Fruit fly (Drosophila melanogaster) whole organism, embryonic: ENCODE data around the gene Rbp4.

Source experiments
- C15 ChIP-seq: fragments of 200-800 bp; sonication (Bioruptor generic); IDR thresholded peaks from 3 replicates; pipeline ENCODE4 v1.3.6; 2022; ENCODE audit warnings: missing biosample characterization, missing genetic modification characterization
- CG12071 ChIP-seq: fragments of 200-800 bp; sonication (Bioruptor generic); optimal IDR thresholded peaks from 3 replicates; lab custom pipeline; 2018; ENCODE audit warnings: missing biosample characterization, mild to moderate bottlenecking, missing genetic modification characterization
- CG12942 ChIP-seq: fragments of 200-800 bp; sonication (Bioruptor generic); optimal IDR thresholded peaks from 3 replicates; lab custom pipeline; 2016; ENCODE audit warnings: missing biosample characterization, missing genetic modification characterization
- CG16863 ChIP-seq: fragments of 200-800 bp; sonication (Bioruptor generic); optimal IDR thresholded peaks from 3 replicates; lab custom pipeline; 2016; ENCODE audit warnings: missing biosample characterization, missing genetic modification characterization
- CG17328 ChIP-seq: fragments of 200-800 bp; sonication (Bioruptor generic); IDR thresholded peaks from 2 replicates; pipeline ENCODE4 v1.3.6; 2022; ENCODE audit warnings: missing biosample characterization, missing genetic modification characterization
- CG17359 ChIP-seq: fragments of 200-800 bp; sonication (Bioruptor generic); optimal IDR thresholded peaks from 3 replicates; lab custom pipeline; 2018; ENCODE audit warnings: missing biosample characterization, mild to moderate bottlenecking, missing genetic modification characterization, moderate library complexity
- CG17568 ChIP-seq: fragments of 200-800 bp; sonication (Bioruptor generic); optimal IDR thresholded peaks from 2 replicates; lab custom pipeline; 2018; ENCODE audit warnings: missing biosample characterization, mild to moderate bottlenecking, missing genetic modification characterization, moderate library complexity
- CG31365 ChIP-seq: fragments of 200-800 bp; sonication (Bioruptor generic); optimal IDR thresholded peaks from 2 replicates; lab custom pipeline; 2018; ENCODE audit warnings: missing biosample characterization, mild to moderate bottlenecking, missing genetic modification characterization
- CG32772 ChIP-seq: fragments of 200-800 bp; sonication (Bioruptor generic); IDR thresholded peaks from 2 replicates; pipeline ENCODE4 v1.3.6; 2022; ENCODE audit warnings: missing biosample characterization, missing genetic modification characterization
- CG3995 ChIP-seq: fragments of 200-800 bp; sonication (Bioruptor generic); optimal IDR thresholded peaks from 3 replicates; lab custom pipeline; 2016; ENCODE audit warnings: missing biosample characterization, missing genetic modification characterization
- CG4360 ChIP-seq: fragments of 200-800 bp; sonication (Bioruptor generic); IDR thresholded peaks from 2 replicates; pipeline ENCODE4 v1.3.6; 2022; ENCODE audit warnings: missing biosample characterization, missing genetic modification characterization
- CG4404 ChIP-seq: fragments of 200-800 bp; sonication (Bioruptor generic); IDR thresholded peaks from 2 replicates; pipeline ENCODE4 v1.3.6; 2022; ENCODE audit warnings: missing biosample characterization, missing genetic modification characterization
- CG5180 ChIP-seq: fragments of 200-800 bp; sonication (Bioruptor generic); optimal IDR thresholded peaks from 3 replicates; lab custom pipeline; 2017; ENCODE audit warnings: missing biosample characterization, missing genetic modification characterization, mild to moderate bottlenecking, moderate library complexity, missing genetic modification reagents
- CG8478 ChIP-seq: fragments of >200 bp; optimal IDR thresholded peaks from 2 replicates; lab custom pipeline; 2018
- CHES-1-like ChIP-seq: fragments of 200-800 bp; sonication (Bioruptor generic); optimal IDR thresholded peaks from 2 replicates; lab custom pipeline; 2016; ENCODE audit warnings: missing biosample characterization, missing genetic modification characterization
- CkIIα-i1 ChIP-seq: fragments of 200-800 bp; sonication (Bioruptor generic); IDR thresholded peaks from 2 replicates; pipeline ENCODE4 v1.3.6; 2022; ENCODE audit warnings: missing biosample characterization, missing genetic modification characterization
- CoRest ChIP-seq: fragments of 200-800 bp; sonication (Bioruptor generic); optimal IDR thresholded peaks from 3 replicates; lab custom pipeline; 2018; ENCODE audit warnings: missing biosample characterization, mild to moderate bottlenecking, missing genetic modification characterization, moderate library complexity
- Dfd ChIP-seq, 2 experiments: fragments of >200 bp; optimal IDR thresholded peaks; 2 replicates each; lab custom pipeline; 2017; ENCODE audit warnings: missing biosample characterization in 2 of 2, missing genetic modification characterization in 2 of 2
- Gug ChIP-seq: fragments of 200-800 bp; sonication (Bioruptor generic); IDR thresholded peaks from 4 replicates; pipeline ENCODE4 v1.3.6; 2022; ENCODE audit warnings: missing biosample characterization, missing genetic modification characterization
- HLH4C ChIP-seq: fragments of 200-800 bp; sonication (Bioruptor generic); IDR thresholded peaks from 3 replicates; pipeline ENCODE4 v1.3.6; 2022; ENCODE audit warnings: missing biosample characterization, missing genetic modification characterization; ENCODE audit not compliant: partially characterized antibody
- HmgZ ChIP-seq: fragments of 200-800 bp; sonication (Bioruptor generic); optimal IDR thresholded peaks from 2 replicates; lab custom pipeline; 2018; ENCODE audit warnings: missing biosample characterization, mild to moderate bottlenecking, missing genetic modification characterization
- Hr51 ChIP-seq, 2 experiments: fragments of 200-800 bp; sonication (Bioruptor generic); optimal IDR thresholded peaks; 2 replicates in 1 of 2; 3 replicates in 1 of 2; lab custom pipeline; 2016 to 2018; ENCODE audit warnings: missing biosample characterization in 2 of 2, missing genetic modification characterization in 2 of 2, mild to moderate bottlenecking in 1 of 2, moderate library complexity in 1 of 2
- Myb ChIP-seq: fragments of 200-800 bp; sonication (Bioruptor generic); optimal IDR thresholded peaks from 2 replicates; lab custom pipeline; 2016; ENCODE audit warnings: missing biosample characterization, missing genetic modification characterization
- NFAT ChIP-seq: fragments of 200-800 bp; sonication (Bioruptor generic); IDR thresholded peaks from 2 replicates; pipeline ENCODE4 v1.3.6; 2022; ENCODE audit warnings: missing biosample characterization, missing genetic modification characterization
- Opbp ChIP-seq: fragments of 200-800 bp; sonication (Bioruptor generic); IDR thresholded peaks from 3 replicates; pipeline ENCODE4 v1.3.6; 2022; ENCODE audit warnings: missing biosample characterization, missing genetic modification characterization; ENCODE audit not compliant: partially characterized antibody
- Side ChIP-seq: fragments of 200-800 bp; sonication (Bioruptor generic); optimal IDR thresholded peaks from 2 replicates; lab custom pipeline; 2016; ENCODE audit warnings: missing biosample characterization, missing genetic modification characterization
- TFAM ChIP-seq: fragments of 200-800 bp; sonication (Bioruptor generic); optimal IDR thresholded peaks from 2 replicates; lab custom pipeline; 2017; ENCODE audit warnings: missing biosample characterization, missing genetic modification characterization, inconsistent platforms
- Taf1 ChIP-seq: fragments of 200-800 bp; sonication (Bioruptor generic); IDR thresholded peaks from 2 replicates; pipeline ENCODE4 v1.3.6; 2022; ENCODE audit warnings: missing biosample characterization, missing genetic modification characterization
- ac ChIP-seq: fragments of 200-800 bp; sonication (Bioruptor generic); optimal IDR thresholded peaks from 3 replicates; lab custom pipeline; 2017; ENCODE audit warnings: missing biosample characterization, mild to moderate bottlenecking, missing genetic modification characterization
- bbx ChIP-seq: fragments of 200-800 bp; sonication (Bioruptor generic); IDR thresholded peaks from 2 replicates; pipeline ENCODE4 v1.3.6; 2022; ENCODE audit warnings: missing biosample characterization, missing genetic modification characterization; ENCODE audit not compliant: partially characterized antibody
- caup ChIP-seq: fragments of 200-800 bp; sonication (Bioruptor generic); optimal IDR thresholded peaks from 3 replicates; lab custom pipeline; 2017; ENCODE audit warnings: missing biosample characterization, mild to moderate bottlenecking, missing genetic modification characterization, moderate library complexity; ENCODE audit not compliant: severe bottlenecking
- crp ChIP-seq, 2 experiments: fragments of 200-800 bp; sonication (Bioruptor generic); optimal IDR thresholded peaks; 2 replicates in 1 of 2; 3 replicates in 1 of 2; lab custom pipeline; 2017; ENCODE audit warnings: missing biosample characterization in 2 of 2, missing genetic modification characterization in 2 of 2, mild to moderate bottlenecking in 1 of 2, moderate library complexity in 1 of 2
- dan ChIP-seq: fragments of 200-800 bp; sonication (Bioruptor generic); IDR thresholded peaks from 2 replicates; pipeline ENCODE4 v1.3.6; 2022; ENCODE audit warnings: missing biosample characterization, missing genetic modification characterization
- dati ChIP-seq: fragments of 200-800 bp; sonication (Bioruptor generic); IDR thresholded peaks from 2 replicates; pipeline ENCODE4 v1.3.6; 2022; ENCODE audit warnings: missing biosample characterization, missing genetic modification characterization
- esg ChIP-seq: fragments of 200-800 bp; sonication (Bioruptor generic); conservative IDR thresholded peaks from 2 replicates; pipeline ENCODE4 v1.3.6; 2022; ENCODE audit warnings: missing biosample characterization, missing genetic modification characterization
- ewg ChIP-seq: fragments of 200-800 bp; sonication (Bioruptor generic); optimal IDR thresholded peaks from 3 replicates; lab custom pipeline; 2017; ENCODE audit warnings: mild to moderate bottlenecking, missing biosample characterization, missing genetic modification reagents, missing genetic modification characterization
- exex ChIP-seq: fragments of 200-800 bp; sonication (Bioruptor generic); optimal IDR thresholded peaks from 4 replicates; lab custom pipeline; 2018; ENCODE audit warnings: missing biosample characterization, mild to moderate bottlenecking, missing genetic modification characterization, moderate library complexity
- jigr1 ChIP-seq: fragments of 200-800 bp; sonication (Bioruptor generic); IDR thresholded peaks from 3 replicates; pipeline ENCODE4 v1.3.6; 2022; ENCODE audit warnings: missing biosample characterization, missing genetic modification characterization
- lola ChIP-seq, 3 experiments: fragments of >200 bp in 2 of 3; fragments of 200-800 bp in 1 of 3; sonication (Bioruptor generic) in 1 of 3; optimal IDR thresholded peaks; 2 replicates each; lab custom pipeline; 2017 to 2019; ENCODE audit warnings: missing biosample characterization in 3 of 3, missing genetic modification characterization in 3 of 3, mild to moderate bottlenecking in 1 of 3, moderate library complexity in 1 of 3
- nau ChIP-seq: fragments of 200-800 bp; sonication (Bioruptor generic); optimal IDR thresholded peaks from 3 replicates; lab custom pipeline; 2017; ENCODE audit warnings: missing biosample characterization, mild to moderate bottlenecking, missing genetic modification characterization, missing genetic modification reagents
- odd ChIP-seq: fragments of 200-800 bp; sonication (Bioruptor generic); optimal IDR thresholded peaks from 2 replicates; lab custom pipeline; 2017; ENCODE audit warnings: missing biosample characterization, mild to moderate bottlenecking, missing genetic modification characterization
- pfk ChIP-seq: fragments of 200-800 bp; sonication (Bioruptor generic); optimal IDR thresholded peaks from 2 replicates; lab custom pipeline; 2018; ENCODE audit warnings: missing biosample characterization, mild to moderate bottlenecking, missing genetic modification characterization, moderate library complexity
- sob ChIP-seq: fragments of 200-800 bp; sonication (Bioruptor generic); IDR thresholded peaks from 2 replicates; pipeline ENCODE4 v1.3.6; 2022; ENCODE audit warnings: missing biosample characterization, missing genetic modification characterization
- sqz ChIP-seq: fragments of 200-800 bp; sonication (Bioruptor generic); optimal IDR thresholded peaks from 3 replicates; lab custom pipeline; 2018; ENCODE audit warnings: missing biosample characterization, mild to moderate bottlenecking, missing genetic modification characterization
- sr ChIP-seq: fragments of 200-800 bp; sonication (Bioruptor generic); IDR thresholded peaks from 3 replicates; pipeline ENCODE4 v1.3.6; 2022; ENCODE audit warnings: missing biosample characterization, missing genetic modification characterization
- tap ChIP-seq: fragments of 200-800 bp; optimal IDR thresholded peaks from 3 replicates; lab custom pipeline; 2019; ENCODE audit warnings: missing biosample characterization, mild to moderate bottlenecking, missing genetic modification characterization, moderate library complexity
- zen2 ChIP-seq: fragments of 200-800 bp; sonication (Bioruptor generic); IDR thresholded peaks from 3 replicates; pipeline ENCODE4 v1.3.6; 2022; ENCODE audit warnings: missing biosample characterization, missing genetic modification characterization; ENCODE audit not compliant: partially characterized antibody
- zfh1 ChIP-seq: fragments of 200-800 bp; sonication (Bioruptor generic); IDR thresholded peaks from 3 replicates; pipeline ENCODE4 v1.3.6; 2022; ENCODE audit warnings: missing biosample characterization, missing genetic modification characterization

Gene Rbp4

dm6 chr3R:13676137-13677086 is 20.2 kb upstream of the Rbp4 start, which contains the start of the genes Lkb1 and CG9588 (continued):
- TF ChIP-seq crp (GFP tag; optimal IDR thresholded peaks at IDR 0.05; lab: Kevin White, UChicago) = no peak
- TF ChIP-seq HLH4C (GFP tag; lab: Robert Waterston, UW) = no peak
- TF ChIP-seq CG3995 (GFP tag; lab: Kevin White, UChicago) = no peak
- peak; percentile 60 for TF ChIP-seq CG4404 (GFP tag; lab: Robert Waterston, UW)
- TF ChIP-seq CG5180 (GFP tag; lab: Kevin White, UChicago) = no peak
- TF ChIP-seq Side = peak; percentile 53
- no peak for TF ChIP-seq CG8478 (lab: Kevin White, UChicago)
- TF ChIP-seq odd (GFP tag; lab: Kevin White, UChicago) = no peak
- peak; percentile 20; the same call in 1 of the 2 replicates for TF ChIP-seq dati (GFP tag; lab: Robert Waterston, UW)
- TF ChIP-seq sob (GFP tag; lab: Robert Waterston, UW) = peak; percentile 80
- TF ChIP-seq CG4360 (GFP tag; lab: Robert Waterston, UW) = peak; percentile 95
- TF ChIP-seq CG31365 (tag; lab: Kevin White, UChicago) = no peak
- peak; percentile 79 for TF ChIP-seq jigr1 (GFP tag; lab: Robert Waterston, UW)
- peak; percentile 27 for TF ChIP-seq CoRest (tag; lab: Kevin White, UChicago)
- TF ChIP-seq nau (GFP tag; lab: Kevin White, UChicago) = no peak
- TF ChIP-seq exex = no peak
- TF ChIP-seq Dfd (GFP tag; optimal IDR thresholded peaks at IDR 0.05; lab: Kevin White, UChicago) = no peak
- peak; percentile 83 for TF ChIP-seq CG17328 (GFP tag; lab: Robert Waterston, UW)
- TF ChIP-seq CHES-1-like = peak; percentile 46
- peak; percentile 68; the same call in 2 of the 3 replicates for TF ChIP-seq sr (GFP tag; lab: Robert Waterston, UW)
- TF ChIP-seq Taf1 (GFP tag; lab: Robert Waterston, UW) = peak; percentile 62; the same call in 1 of the 2 replicates
- no peak for TF ChIP-seq CG12071 (GFP tag; lab: Kevin White, UChicago)
- TF ChIP-seq dan (GFP tag; lab: Robert Waterston, UW) = 0 out of 2 replicates have a peak, but pooled peaks have one; percentile 42
- peak; percentile 78 for TF ChIP-seq sqz
- TF ChIP-seq ewg (GFP tag; lab: Kevin White, UChicago) = peak; percentile 39
- TF ChIP-seq Gug (GFP tag; lab: Robert Waterston, UW) = peak; percentile 84
- no peak for TF ChIP-seq Hr51 (GFP tag; optimal IDR thresholded peaks at IDR 0.05; lab: Kevin White, UChicago)
- TF ChIP-seq bbx (GFP tag; lab: Robert Waterston, UW) = no peak
- TF ChIP-seq NFAT (GFP tag; lab: Robert Waterston, UW) = peak; percentile 43
- peak; percentile 82 for TF ChIP-seq esg (GFP tag; lab: Robert Waterston, UW)
- TF ChIP-seq zen2 (GFP tag; lab: Robert Waterston, UW) = no peak
- no peak for TF ChIP-seq tap
- TF ChIP-seq CG16863 (GFP tag; lab: Kevin White, UChicago) = peak; percentile 62
- TF ChIP-seq HmgZ = no peak
- TF ChIP-seq lola (GFP tag; optimal IDR thresholded peaks at IDR 0.05; lab: Kevin White, UChicago) = peak in 1 of 3 experiments; percentile 20
- no peak for TF ChIP-seq CG17568 (GFP tag; lab: Kevin White, UChicago)
- TF ChIP-seq CkIIα-i1 = peak; percentile 48; the same call in 1 of the 2 replicates
- 0 out of 3 replicates have a peak, but pooled peaks have one; percentile 47 for TF ChIP-seq C15
- TF ChIP-seq CG12942 (GFP tag; lab: Kevin White, UChicago) = peak; percentile 57
- TF ChIP-seq caup (GFP tag; lab: Kevin White, UChicago) = peak; percentile 42
- peak; percentile 88 for TF ChIP-seq zfh1 (GFP tag; lab: Robert Waterston, UW)
- TF ChIP-seq Opbp (GFP tag; lab: Robert Waterston, UW) = no peak
- TF ChIP-seq TFAM (GFP tag; lab: Kevin White, UChicago) = no peak
- TF ChIP-seq Myb = peak; percentile 52
- TF ChIP-seq ac = no peak
- no peak for TF ChIP-seq pfk (GFP tag; lab: Kevin White, UChicago)
- peak; percentile 66 for TF ChIP-seq CG32772
- peak; percentile 59 for TF ChIP-seq CG17359 (tag; lab: Kevin White, UChicago)
